Worm (Caenorhabditis elegans) whole organism, L1 larva: ENCODE data around the gene fbxc-40.

Source experiments
- alr-1 ChIP-seq: fragments of 200-800 bp; sonication (Bioruptor generic); optimal IDR thresholded peaks from 2 replicates; lab custom pipeline; 2018; ENCODE audit warnings: borderline replicate concordance, mild to moderate bottlenecking, missing genetic modification characterization, missing compliant biosample characterization
- aly-2 ChIP-seq: fragments of 150-350 bp; optimal IDR thresholded peaks from 2 replicates; lab custom pipeline; 2014; ENCODE audit warnings: missing biosample characterization, missing genetic modification characterization
- ama-1 ChIP-seq: fragments of 150-350 bp; optimal IDR thresholded peaks from 2 replicates; lab custom pipeline; 2014
- dpl-1 ChIP-seq, 3 experiments: fragments of 150-350 bp in 2 of 3; sonication (generic microtip) in 1 of 3; optimal IDR thresholded peaks; 2 replicates each; lab custom pipeline; 2014 to 2017; ENCODE audit warnings: missing biosample characterization in 3 of 3, missing genetic modification characterization in 3 of 3, missing genetic modification reagents in 3 of 3
- elt-2 ChIP-seq: sonication (generic microtip); optimal IDR thresholded peaks from 2 replicates; lab custom pipeline; 2016; ENCODE audit warnings: missing genetic modification characterization, mild to moderate bottlenecking, inconsistent platforms, missing compliant biosample characterization, missing genetic modification reagents
- hlh-4 ChIP-seq: sonication (generic microtip); optimal IDR thresholded peaks from 2 replicates; lab custom pipeline; 2016; ENCODE audit warnings: mild to moderate bottlenecking, missing genetic modification characterization, missing compliant biosample characterization
- lin-15B ChIP-seq: fragments of 150-350 bp; sonication (generic microtip); optimal IDR thresholded peaks from 3 replicates; lab custom pipeline; 2014; ENCODE audit warnings: missing biosample characterization, missing genetic modification characterization
- lin-35 ChIP-seq, 2 experiments: fragments of 150-350 bp; optimal IDR thresholded peaks; 2 replicates each; lab custom pipeline; 2014; ENCODE audit warnings: missing biosample characterization in 2 of 2, missing genetic modification characterization in 2 of 2, missing genetic modification reagents in 2 of 2
- lin-39 ChIP-seq: fragments of 150-350 bp; optimal IDR thresholded peaks from 2 replicates; lab custom pipeline; 2014; ENCODE audit warnings: missing biosample characterization, missing genetic modification reagents, missing genetic modification characterization
- mep-1 ChIP-seq: fragments of 150-350 bp; optimal IDR thresholded peaks from 2 replicates; lab custom pipeline; 2014; ENCODE audit warnings: missing biosample characterization, missing genetic modification characterization

DNA sequence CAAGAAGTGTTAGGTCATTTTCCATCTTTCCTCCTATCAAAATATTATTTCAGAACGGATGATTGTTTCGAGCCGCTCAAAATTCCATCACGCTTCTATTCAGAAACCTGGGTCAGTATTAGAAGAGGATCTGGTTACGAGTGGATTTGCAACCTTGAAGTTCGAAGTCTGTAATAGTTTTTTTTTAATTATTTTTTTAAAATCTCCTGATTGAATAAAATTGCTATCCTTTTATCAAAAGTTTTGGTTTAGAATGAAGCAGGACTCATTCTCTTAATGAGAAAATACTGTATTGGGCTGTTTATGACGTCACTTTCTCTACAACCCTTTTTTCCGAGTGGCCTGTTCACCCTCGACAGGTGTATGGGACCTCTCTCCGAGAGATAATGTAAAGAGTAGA is 2.6 kb downstream of the fbxc-40 start, which contains the start of gene fbxc-39:
- TF ChIP-seq dpl-1 (GFP tag; optimal IDR thresholded peaks at IDR 0.05; lab: Kevin White, UChicago) (no peak), mep-1 (tag; lab: Kevin White, UChicago) (no peak), aly-2 (tag; lab: Kevin White, UChicago) (no peak), lin-15B (no peak), alr-1 (tag; lab: Kevin White, UChicago) (no peak), hlh-4 (tag; lab: Kevin White, UChicago) (no peak), elt-2 (tag; lab: Kevin White, UChicago) (no peak), ama-1 (lab: Kevin White, UChicago) (no peak), lin-35 (GFP tag; optimal IDR thresholded peaks at IDR 0.05; lab: Kevin White, UChicago) (no peak), lin-39 (tag; lab: Kevin White, UChicago) (no peak)
